Worm (Caenorhabditis elegans): ENCODE data around the gene mig-2.

Gene mig-2

ce11 chrX:11547442-11548023 lies 875 bp upstream of the mig-2 start:
- peak; percentile 32 for TF ChIP-seq lin-14 (GFP tag; optimal IDR thresholded peaks at IDR 0.05)
- TF ChIP-seq blmp-1 (tag; optimal IDR thresholded peaks at IDR 0.05), result peak; percentile 14
- TF ChIP-seq nhr-19 (GFP tag; conservative IDR thresholded peaks at IDR 0.05), result no peak
- no peak for TF ChIP-seq xbp-1 (tag; optimal IDR thresholded peaks at IDR 0.05)
- TF ChIP-seq dsc-1 (tag; optimal IDR thresholded peaks at IDR 0.05), result peak; percentile 83
- TF ChIP-seq ceh-90 (tag; optimal IDR thresholded peaks at IDR 0.05), result no peak
- TF ChIP-seq rnt-1 (tag; optimal IDR thresholded peaks at IDR 0.05), result peak; percentile 39
- no peak for TF ChIP-seq F16B12.6 (tag; optimal IDR thresholded peaks at IDR 0.05)
- no peak for TF ChIP-seq grh-1 (GFP tag; IDR thresholded peaks at IDR 0.05)
- TF ChIP-seq elt-2 (tag; optimal IDR thresholded peaks at IDR 0.05), result no peak
- no peak for TF ChIP-seq lir-3 (tag; optimal IDR thresholded peaks at IDR 0.05; ENCODE audit: poor library complexity)
- TF ChIP-seq fkh-4 (tag; optimal IDR thresholded peaks at IDR 0.05; ENCODE audit: borderline replicate concordance), result peak; percentile 23
- no peak for TF ChIP-seq efl-1 (optimal IDR thresholded peaks at IDR 0.05)
- TF ChIP-seq efl-1 (GFP tag; optimal IDR thresholded peaks at IDR 0.05 in 1 of 2), result peak in 1 of 2 experiments; percentile 62
- TF ChIP-seq lin-35 (GFP tag; optimal IDR thresholded peaks at IDR 0.05), result no peak
- no peak for TF ChIP-seq nhr-76 (tag; optimal IDR thresholded peaks at IDR 0.05)

DNA sequence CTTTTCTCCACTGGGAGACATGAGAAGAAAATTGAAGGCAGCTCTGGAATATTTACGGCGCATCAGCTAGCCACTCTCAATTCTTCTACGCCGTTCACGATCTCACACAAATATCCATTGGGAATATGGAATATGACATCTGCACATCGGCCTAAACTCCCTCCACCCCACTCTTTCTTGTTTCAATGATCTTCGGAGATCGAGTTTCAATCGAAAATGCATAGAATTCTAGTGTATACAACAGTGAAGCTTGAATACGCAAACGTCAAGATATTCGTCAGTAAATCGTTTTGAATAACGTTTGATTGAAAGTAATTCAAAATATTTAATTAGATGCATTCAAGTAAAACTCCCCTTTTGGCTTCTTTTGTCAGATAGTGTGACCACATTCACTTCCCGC lies 3.4 kb downstream of the mig-2 start:
- no peak for TF ChIP-seq alr-1 (tag; optimal IDR thresholded peaks at IDR 0.05; ENCODE audit: borderline replicate concordance)
- TF ChIP-seq egl-27 (tag; optimal IDR thresholded peaks at IDR 0.05), result no peak
- no peak for TF ChIP-seq aly-2 (tag; optimal IDR thresholded peaks at IDR 0.05)
- TF ChIP-seq tlp-1 (tag; optimal IDR thresholded peaks at IDR 0.05), result no peak
- no peak for TF ChIP-seq hlh-4 (tag; optimal IDR thresholded peaks at IDR 0.05)
- TF ChIP-seq C34B4.2 (tag; optimal IDR thresholded peaks at IDR 0.05), result no peak
- TF ChIP-seq dsc-1 (tag; optimal IDR thresholded peaks at IDR 0.05), result no peak
- no peak for TF ChIP-seq aha-1 (tag; optimal IDR thresholded peaks at IDR 0.05)
- TF ChIP-seq irx-1 (tag; optimal IDR thresholded peaks at IDR 0.05), result no peak
- TF ChIP-seq mab-9 (GFP tag; IDR thresholded peaks at IDR 0.05), result no peak

ce11 chrX:11552879-11553278 lies 4.5 kb downstream of the mig-2 start:
- peak; percentile 64 for TF ChIP-seq lin-14 (GFP tag; optimal IDR thresholded peaks at IDR 0.05)
- TF ChIP-seq C04F5.9 (tag; optimal IDR thresholded peaks at IDR 0.05), result no peak
- TF ChIP-seq nhr-47 (tag; optimal IDR thresholded peaks at IDR 0.05), result peak; percentile 13
- TF ChIP-seq ceh-82 (tag; optimal IDR thresholded peaks at IDR 0.05), result peak in 1 of 3 experiments; percentile 37
- peak; percentile 23 for TF ChIP-seq fkh-10 (GFP tag; optimal IDR thresholded peaks at IDR 0.05)

DNA sequence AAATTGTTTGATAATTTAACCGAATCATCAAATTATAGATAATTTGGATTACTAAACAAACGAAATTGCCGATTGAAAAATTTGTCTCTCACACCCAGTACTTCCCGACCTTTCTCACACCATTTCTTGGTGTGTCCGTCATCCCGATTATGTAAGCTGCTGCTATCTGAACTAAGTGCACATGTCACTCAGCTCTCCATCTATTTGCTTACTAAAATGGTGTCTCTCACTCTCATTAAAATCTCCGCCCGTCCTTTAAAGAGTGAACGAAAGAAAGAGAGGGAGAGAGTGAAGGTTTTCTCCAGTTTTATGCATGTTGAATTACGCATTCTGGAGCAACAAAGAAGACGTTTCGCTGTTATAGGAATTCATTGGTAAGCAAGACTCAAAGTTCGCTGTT lies 6.1 kb downstream of the mig-2 start:
- no peak for TF ChIP-seq nhr-90 (tag; optimal IDR thresholded peaks at IDR 0.05; ENCODE audit: poor library complexity)
- TF ChIP-seq snpc-4 (tag; optimal IDR thresholded peaks at IDR 0.05), result no peak
- peak; percentile 43 for TF ChIP-seq lin-14 (GFP tag; optimal IDR thresholded peaks at IDR 0.05)
- no peak for TF ChIP-seq C16A3.4 (tag; optimal IDR thresholded peaks at IDR 0.05)
- peak; percentile 20 for TF ChIP-seq unc-86 (tag; optimal IDR thresholded peaks at IDR 0.05)
- peak; percentile 13 for TF ChIP-seq dsc-1 (tag; optimal IDR thresholded peaks at IDR 0.05)
- no peak for TF ChIP-seq nhr-47 (tag; optimal IDR thresholded peaks at IDR 0.05)

DNA sequence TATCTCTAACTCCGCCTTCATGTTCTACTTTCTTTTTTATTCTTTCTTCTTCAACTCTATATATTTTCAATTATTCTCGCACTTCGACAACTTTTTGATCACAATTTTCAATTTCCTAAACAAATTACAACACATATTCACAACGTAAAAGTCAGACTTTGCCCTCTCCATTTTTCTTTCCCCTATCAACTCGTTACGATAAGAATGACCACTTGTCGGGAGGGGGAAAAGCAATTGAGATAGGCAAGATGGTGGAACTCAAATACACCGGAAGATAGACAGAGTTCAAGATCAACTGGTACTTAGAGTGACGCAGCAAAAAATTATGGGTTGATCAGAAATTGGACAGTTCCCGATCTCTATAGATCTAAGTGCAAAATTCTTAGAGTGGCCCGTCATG lies 6.6 kb downstream of the mig-2 start:
- TF ChIP-seq nhr-28 (tag; optimal IDR thresholded peaks at IDR 0.05) (no peak), jun-1 (tag; optimal IDR thresholded peaks at IDR 0.05) (no peak), vab-15 (tag; optimal IDR thresholded peaks at IDR 0.05) (no peak), isw-1 (GFP tag; IDR thresholded peaks at IDR 0.05) (no peak), hlh-4 (tag; optimal IDR thresholded peaks at IDR 0.05) (no peak), elt-2 (tag; optimal IDR thresholded peaks at IDR 0.05) (peak; percentile 35), fkh-10 (GFP tag; optimal IDR thresholded peaks at IDR 0.05) (no peak), nhr-47 (tag; optimal IDR thresholded peaks at IDR 0.05) (no peak)

Measured in whole organism, L1 larva.